Fruit fly (Drosophila melanogaster) whole organism, embryonic: ENCODE measurements around the gene Abl.

ENCODE experiments used
- Antp ChIP-seq: fragments of 200-800 bp; sonication (Bioruptor generic); optimal IDR thresholded peaks from 3 replicates; lab custom pipeline; 2016; ENCODE audit warnings: missing biosample characterization, missing genetic modification characterization
- CG10209 ChIP-seq: fragments of 200-800 bp; sonication (Bioruptor generic); optimal IDR thresholded peaks from 3 replicates; lab custom pipeline; 2017; ENCODE audit warnings: missing biosample characterization, mild to moderate bottlenecking, missing genetic modification characterization, missing genetic modification reagents
- CG14860 ChIP-seq: fragments of 200-800 bp; sonication (Bioruptor generic); IDR thresholded peaks from 3 replicates; pipeline ENCODE4 v1.3.6; 2022; ENCODE audit warnings: missing biosample characterization, missing genetic modification characterization; ENCODE audit not compliant: partially characterized antibody
- CG15479 ChIP-seq: fragments of 200-800 bp; sonication (Bioruptor generic); optimal IDR thresholded peaks from 3 replicates; lab custom pipeline; 2019; ENCODE audit warnings: missing biosample characterization, mild to moderate bottlenecking, missing genetic modification characterization, moderate library complexity
- CG1602 ChIP-seq: fragments of 200-800 bp; sonication (Bioruptor generic); optimal IDR thresholded peaks from 3 replicates; lab custom pipeline; 2016; ENCODE audit warnings: missing biosample characterization, missing genetic modification characterization
- CG16863 ChIP-seq: fragments of 200-800 bp; sonication (Bioruptor generic); optimal IDR thresholded peaks from 3 replicates; lab custom pipeline; 2016; ENCODE audit warnings: missing biosample characterization, missing genetic modification characterization
- CG18262 ChIP-seq: fragments of 200-800 bp; optimal IDR thresholded peaks from 3 replicates; lab custom pipeline; 2019; ENCODE audit warnings: missing biosample characterization, mild to moderate bottlenecking, missing genetic modification characterization, moderate library complexity
- CG1832 ChIP-seq: fragments of 200-800 bp; sonication (Bioruptor generic); optimal IDR thresholded peaks from 2 replicates; lab custom pipeline; 2017; ENCODE audit warnings: missing biosample characterization, mild to moderate bottlenecking, missing genetic modification characterization, inconsistent platforms
- CG18599 ChIP-seq: fragments of 200-800 bp; sonication (Bioruptor generic); optimal IDR thresholded peaks from 3 replicates; lab custom pipeline; 2017; ENCODE audit warnings: missing biosample characterization, missing genetic modification characterization, mild to moderate bottlenecking, moderate library complexity, missing genetic modification reagents
- CG2120 ChIP-seq: fragments of 200-800 bp; sonication (Bioruptor generic); optimal IDR thresholded peaks from 3 replicates; lab custom pipeline; 2016; ENCODE audit warnings: missing biosample characterization, missing genetic modification characterization
- CG2678 ChIP-seq: fragments of 200-800 bp; sonication (Bioruptor generic); optimal IDR thresholded peaks from 3 replicates; lab custom pipeline; 2019; ENCODE audit warnings: missing biosample characterization, mild to moderate bottlenecking, missing genetic modification characterization, moderate library complexity
- CG2889 ChIP-seq: fragments of 200-800 bp; sonication (Bioruptor generic); IDR thresholded peaks from 3 replicates; pipeline ENCODE4 v1.3.6; 2022; ENCODE audit warnings: missing biosample characterization, missing genetic modification characterization
- CG42726 ChIP-seq: fragments of 200-800 bp; sonication (Bioruptor generic); IDR thresholded peaks from 2 replicates; pipeline ENCODE4 v1.3.6; 2022; ENCODE audit warnings: missing biosample characterization, missing genetic modification characterization; ENCODE audit not compliant: partially characterized antibody
- CG4730 ChIP-seq: fragments of 200-800 bp; sonication (Bioruptor generic); IDR thresholded peaks from 2 replicates; pipeline ENCODE4 v1.3.6; 2022; ENCODE audit warnings: missing biosample characterization, missing genetic modification characterization
- CG6254 ChIP-seq: fragments of 200-800 bp; sonication (Bioruptor generic); optimal IDR thresholded peaks from 3 replicates; lab custom pipeline; 2017; ENCODE audit warnings: mild to moderate bottlenecking, missing biosample characterization, missing genetic modification reagents, missing genetic modification characterization
- CG6765 ChIP-seq: fragments of 200-800 bp; sonication (Bioruptor generic); optimal IDR thresholded peaks from 3 replicates; lab custom pipeline; 2017; ENCODE audit warnings: missing biosample characterization, mild to moderate bottlenecking, missing genetic modification characterization
- CG6854 ChIP-seq: fragments of 200-800 bp; sonication (Bioruptor generic); optimal IDR thresholded peaks from 3 replicates; lab custom pipeline; 2017; ENCODE audit warnings: missing biosample characterization, mild to moderate bottlenecking, missing genetic modification characterization
- CG7963 ChIP-seq: fragments of 200-800 bp; sonication (Bioruptor generic); IDR thresholded peaks from 3 replicates; pipeline ENCODE4 v1.3.6; 2022; ENCODE audit warnings: missing biosample characterization, missing genetic modification characterization; ENCODE audit not compliant: partially characterized antibody
- CG8388 ChIP-seq: fragments of 200-800 bp; sonication (Bioruptor generic); optimal IDR thresholded peaks from 2 replicates; lab custom pipeline; 2019; ENCODE audit warnings: missing biosample characterization, mild to moderate bottlenecking, missing genetic modification characterization, moderate library complexity
- Dad ChIP-seq: fragments of 200-800 bp; sonication (Bioruptor generic); optimal IDR thresholded peaks from 3 replicates; lab custom pipeline; 2016; ENCODE audit warnings: missing biosample characterization, missing genetic modification characterization
- Dip3 ChIP-seq: fragments of 200-800 bp; sonication (Bioruptor generic); optimal IDR thresholded peaks from 3 replicates; lab custom pipeline; 2016; ENCODE audit warnings: missing biosample characterization, missing genetic modification characterization
- Drgx ChIP-seq: fragments of 200-800 bp; sonication (Bioruptor generic); IDR thresholded peaks from 2 replicates; pipeline ENCODE4 v1.3.6; 2022; ENCODE audit warnings: missing biosample characterization, missing genetic modification characterization
- Hsf ChIP-seq: fragments of 200-800 bp; sonication (Bioruptor generic); optimal IDR thresholded peaks from 3 replicates; lab custom pipeline; 2016; ENCODE audit warnings: missing biosample characterization, missing genetic modification characterization
- Lhr ChIP-seq: fragments of 200-800 bp; sonication (Bioruptor generic); optimal IDR thresholded peaks from 3 replicates; lab custom pipeline; 2017; ENCODE audit warnings: mild to moderate bottlenecking, missing biosample characterization, missing genetic modification reagents, missing genetic modification characterization
- MESR4 ChIP-seq: fragments of 200-800 bp; sonication (Bioruptor generic); optimal IDR thresholded peaks from 2 replicates; lab custom pipeline; 2018; ENCODE audit warnings: missing biosample characterization, mild to moderate bottlenecking, missing genetic modification characterization, moderate library complexity
- Max ChIP-seq: fragments of 200-800 bp; sonication (Bioruptor generic); optimal IDR thresholded peaks from 2 replicates; lab custom pipeline; 2016; ENCODE audit warnings: missing biosample characterization, mild to moderate bottlenecking, missing genetic modification characterization
- Nf-YB ChIP-seq: fragments of 200-800 bp; sonication (Bioruptor generic); optimal IDR thresholded peaks from 3 replicates; lab custom pipeline; 2019; ENCODE audit warnings: missing biosample characterization, mild to moderate bottlenecking, missing genetic modification characterization, moderate library complexity
- Trl ChIP-seq, 3 experiments: fragments of >200 bp in 2 of 3; fragments of 200-800 bp in 1 of 3; sonication (Bioruptor generic) in 1 of 3; optimal IDR thresholded peaks; 2 replicates in 1 of 3; 3 replicates in 2 of 3; lab custom pipeline; 2016 to 2017; ENCODE audit warnings: missing biosample characterization in 1 of 3, missing genetic modification characterization in 1 of 3
- ac ChIP-seq: fragments of 200-800 bp; sonication (Bioruptor generic); optimal IDR thresholded peaks from 3 replicates; lab custom pipeline; 2017; ENCODE audit warnings: missing biosample characterization, mild to moderate bottlenecking, missing genetic modification characterization
- chif ChIP-seq, 2 experiments: fragments of 200-800 bp; sonication (Bioruptor generic); optimal IDR thresholded peaks; 3 replicates each; lab custom pipeline; 2016; ENCODE audit warnings: missing biosample characterization in 2 of 2, missing genetic modification characterization in 2 of 2
- ci ChIP-seq: fragments of 200-800 bp; sonication (Bioruptor generic); IDR thresholded peaks from 3 replicates; pipeline ENCODE4 v1.3.6; 2022; ENCODE audit warnings: missing biosample characterization, missing genetic modification characterization
- crc ChIP-seq: fragments of 200-800 bp; sonication (Bioruptor generic); optimal IDR thresholded peaks from 2 replicates; lab custom pipeline; 2016; ENCODE audit warnings: missing biosample characterization, missing genetic modification characterization
- dm ChIP-seq: fragments of 200-800 bp; sonication (Bioruptor generic); optimal IDR thresholded peaks from 3 replicates; lab custom pipeline; 2016; ENCODE audit warnings: missing biosample characterization, missing genetic modification characterization
- dmrt11E ChIP-seq: fragments of 200-800 bp; sonication (Bioruptor generic); optimal IDR thresholded peaks from 3 replicates; lab custom pipeline; 2018; ENCODE audit warnings: missing biosample characterization, mild to moderate bottlenecking, missing genetic modification characterization, moderate library complexity
- emc ChIP-seq: fragments of 200-800 bp; sonication (Bioruptor generic); optimal IDR thresholded peaks from 2 replicates; lab custom pipeline; 2016; ENCODE audit warnings: missing biosample characterization, missing genetic modification characterization
- exex ChIP-seq: fragments of 200-800 bp; sonication (Bioruptor generic); optimal IDR thresholded peaks from 4 replicates; lab custom pipeline; 2018; ENCODE audit warnings: missing biosample characterization, mild to moderate bottlenecking, missing genetic modification characterization, moderate library complexity
- gem ChIP-seq: fragments of 200-800 bp; sonication (Bioruptor generic); optimal IDR thresholded peaks from 2 replicates; lab custom pipeline; 2019; ENCODE audit warnings: missing biosample characterization, mild to moderate bottlenecking, missing genetic modification characterization, moderate library complexity
- lab ChIP-seq: fragments of 200-800 bp; sonication (Bioruptor generic); optimal IDR thresholded peaks from 3 replicates; lab custom pipeline; 2017; ENCODE audit warnings: missing biosample characterization, missing genetic modification characterization, mild to moderate bottlenecking, moderate library complexity, missing genetic modification reagents
- p53 ChIP-seq: fragments of 200-800 bp; sonication (Bioruptor generic); optimal IDR thresholded peaks from 2 replicates; lab custom pipeline; 2016; ENCODE audit warnings: missing biosample characterization, missing genetic modification characterization
- phol ChIP-seq: fragments of 200-800 bp; sonication (Bioruptor generic); optimal IDR thresholded peaks from 3 replicates; lab custom pipeline; 2018; ENCODE audit warnings: missing biosample characterization, mild to moderate bottlenecking, missing genetic modification characterization, moderate library complexity
- ranshi ChIP-seq: fragments of 200-800 bp; sonication (Bioruptor generic); IDR thresholded peaks from 2 replicates; pipeline ENCODE4 v1.3.6; 2022; ENCODE audit warnings: missing biosample characterization, missing genetic modification characterization
- repo ChIP-seq: fragments of 200-800 bp; sonication (Bioruptor generic); optimal IDR thresholded peaks from 2 replicates; lab custom pipeline; 2016; ENCODE audit warnings: missing biosample characterization, missing genetic modification characterization
- sens ChIP-seq: fragments of 200-800 bp; sonication (Bioruptor generic); peaks from one replicate; lab custom pipeline; 2016; ENCODE audit warnings: missing biosample characterization, missing genetic modification characterization
- sim ChIP-seq: fragments of 200-800 bp; sonication (Bioruptor generic); IDR thresholded peaks from 2 replicates; pipeline ENCODE4 v1.3.6; 2022; ENCODE audit warnings: missing biosample characterization, missing genetic modification characterization
- tgo ChIP-seq: fragments of 200-800 bp; sonication (Bioruptor generic); IDR thresholded peaks from 3 replicates; pipeline ENCODE4 v1.3.6; 2022; ENCODE audit warnings: missing biosample characterization, missing genetic modification characterization
- zen ChIP-seq: fragments of 200-800 bp; sonication (Bioruptor generic); optimal IDR thresholded peaks from 3 replicates; lab custom pipeline; 2018; ENCODE audit warnings: missing biosample characterization, mild to moderate bottlenecking, missing genetic modification characterization, moderate library complexity

Abl gene

dm6 chr3L:16640509-16641068 lies 7.1 kb downstream of the Abl start (continued):
- TF ChIP-seq chif (GFP tag; optimal IDR thresholded peaks at IDR 0.05; lab: Kevin White, UChicago) (no peak), p53 (GFP tag; lab: Kevin White, UChicago) (no peak), CG1602 (GFP tag; lab: Kevin White, UChicago) (no peak), ac (GFP tag; lab: Kevin White, UChicago) (peak; percentile 86), sens (peak; percentile 89), MESR4 (GFP tag; lab: Kevin White, UChicago) (no peak), CG4730 (GFP tag; lab: Robert Waterston, UW) (no peak), Nf-YB (GFP tag; lab: Kevin White, UChicago) (peak; percentile 36), CG2120 (GFP tag; lab: Kevin White, UChicago) (no peak), Antp (GFP tag; lab: Kevin White, UChicago) (no peak), CG6254 (GFP tag; lab: Kevin White, UChicago) (peak; percentile 76), lab (GFP tag; lab: Kevin White, UChicago) (peak; percentile 60), crc (no peak), emc (GFP tag; lab: Kevin White, UChicago) (no peak), dm (GFP tag; lab: Kevin White, UChicago) (no peak), Lhr (peak; percentile 38), CG42726 (GFP tag; lab: Robert Waterston, UW) (no peak), ci (GFP tag; lab: Robert Waterston, UW) (0 out of 3 replicates have a peak, but pooled peaks have one; percentile 19), CG18262 (peak; percentile 72), tgo (GFP tag; lab: Robert Waterston, UW) (no peak), Dad (no peak), repo (no peak), Trl (optimal IDR thresholded peaks at IDR 0.05; lab: Kevin White, UChicago) (no peak), Trl (GFP tag; optimal IDR thresholded peaks at IDR 0.05; lab: Kevin White, UChicago) (no peak), CG2889 (GFP tag; lab: Robert Waterston, UW) (no peak), CG6765 (GFP tag; lab: Kevin White, UChicago) (no peak), Drgx (no peak), ranshi (GFP tag; lab: Robert Waterston, UW) (no peak), CG8388 (peak; percentile 6), CG18599 (GFP tag; lab: Kevin White, UChicago) (no peak), zen (tag; lab: Kevin White, UChicago) (peak; percentile 32), CG10209 (GFP tag; lab: Kevin White, UChicago) (peak; percentile 44), exex (tag; lab: Kevin White, UChicago) (no peak)

dm6 chr3L:16638639-16639388 lies 8.9 kb downstream of the Abl start:
- no peak for TF ChIP-seq CG1832
- TF ChIP-seq CG15479 (GFP tag; lab: Kevin White, UChicago): peak; percentile 12

DNA sequence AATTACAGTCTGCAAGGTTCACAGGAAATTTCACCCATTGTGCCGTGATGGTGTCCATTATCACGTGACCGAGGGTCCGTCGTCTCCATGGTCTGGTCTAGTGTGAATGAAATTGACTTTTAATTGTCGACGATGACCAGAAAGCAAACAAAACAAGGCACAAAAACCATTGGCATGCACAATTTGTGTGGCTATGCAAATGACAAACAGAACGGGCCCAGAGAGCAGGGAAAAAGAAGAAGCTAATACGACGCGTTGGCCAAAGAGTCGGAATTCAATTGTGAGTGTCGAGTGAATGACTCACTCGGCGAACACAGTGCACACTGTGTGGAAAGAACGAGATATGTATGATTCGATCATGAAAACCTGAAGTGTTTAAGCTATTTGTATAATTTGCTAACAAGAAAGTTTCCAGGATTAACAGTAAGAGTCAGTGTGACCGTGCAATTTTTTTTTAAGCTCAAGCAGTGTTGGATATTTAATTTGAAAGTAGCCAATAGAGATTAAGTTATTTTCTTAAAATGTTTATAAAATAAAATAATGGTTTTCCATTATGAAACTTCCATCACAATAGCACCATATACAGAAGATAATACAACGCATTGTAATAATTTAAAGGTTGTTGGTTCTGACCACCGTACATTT lies 12.0 kb downstream of the Abl start:
- TF ChIP-seq dmrt11E (tag; lab: Kevin White, UChicago) (peak; percentile 6), CG14860 (no peak), Max (GFP tag; lab: Kevin White, UChicago) (no peak), CG16863 (GFP tag; lab: Kevin White, UChicago) (no peak), gem (peak; percentile 54), CG7963 (GFP tag; lab: Robert Waterston, UW) (no peak), sim (GFP tag; lab: Robert Waterston, UW) (no peak), CG6854 (GFP tag; lab: Kevin White, UChicago) (no peak), CG2120 (GFP tag; lab: Kevin White, UChicago) (peak; percentile 4), CG2678 (tag; lab: Kevin White, UChicago) (peak; percentile 59), phol (peak; percentile 37), Dip3 (peak; percentile 11), Hsf (peak; percentile 29)
